Fruit fly (Drosophila melanogaster) whole organism, wandering third instar larva: ENCODE measurements around the gene CG14110.
A peak's percentile ranks its signal among the peaks of the same experiment; 100 is the strongest.

ENCODE experiments used
- Abd-B ChIP-seq: fragments of >200 bp; optimal IDR thresholded peaks from 2 replicates; lab custom pipeline; 2017; ENCODE audit warnings: missing biosample characterization, missing genetic modification characterization
- CG32264 ChIP-seq: fragments of 200-800 bp; sonication (Bioruptor generic); optimal IDR thresholded peaks from 2 replicates; lab custom pipeline; 2016; ENCODE audit warnings: missing biosample characterization, missing genetic modification characterization
- CrebA ChIP-seq: fragments of 200-800 bp; sonication (Bioruptor generic); optimal IDR thresholded peaks from 2 replicates; lab custom pipeline; 2016; ENCODE audit warnings: missing biosample characterization, mild to moderate bottlenecking, missing genetic modification characterization, borderline replicate concordance
- Dif ChIP-seq: fragments of 200-275, 200-300 bp; sonication (Bioruptor generic); optimal IDR thresholded peaks from 2 replicates; lab custom pipeline; 2018; ENCODE audit warnings: missing biosample characterization, missing genetic modification characterization; ENCODE audit not compliant: partially characterized antibody
- GATAd ChIP-seq: sonication (Bioruptor generic); optimal IDR thresholded peaks from 2 replicates; lab custom pipeline; 2016; ENCODE audit warnings: missing biosample characterization, missing genetic modification characterization
- HLH106 ChIP-seq: fragments of 200-800 bp; optimal IDR thresholded peaks from 3 replicates; lab custom pipeline; 2019; ENCODE audit warnings: missing biosample characterization, mild to moderate bottlenecking, missing genetic modification characterization, moderate library complexity
- Hnf4 ChIP-seq: fragments of 200-800 bp; sonication (Bioruptor generic); optimal IDR thresholded peaks from 2 replicates; lab custom pipeline; 2016; ENCODE audit warnings: missing biosample characterization, mild to moderate bottlenecking, missing genetic modification characterization
- Hr83 ChIP-seq: fragments of 200-300 bp; sonication (Bioruptor generic); optimal IDR thresholded peaks from 2 replicates; lab custom pipeline; 2016; ENCODE audit warnings: missing biosample characterization, mild to moderate bottlenecking, missing genetic modification characterization, moderate library complexity; ENCODE audit not compliant: poor library complexity, severe bottlenecking
- Jra ChIP-seq: sonication (Bioruptor generic); optimal IDR thresholded peaks from 2 replicates; lab custom pipeline; 2016; ENCODE audit warnings: missing biosample characterization, missing genetic modification characterization
- Myc ChIP-seq: fragments of >200 bp; optimal IDR thresholded peaks from 2 replicates; lab custom pipeline; 2017
- N ChIP-seq: fragments of >200 bp; optimal IDR thresholded peaks from 2 replicates; lab custom pipeline; 2018; ENCODE audit warnings: missing biosample characterization, missing external identifiers, missing genetic modification characterization
- OdsH ChIP-seq: fragments of 200-800 bp; sonication (Bioruptor generic); optimal IDR thresholded peaks from 2 replicates; lab custom pipeline; 2016; ENCODE audit warnings: missing biosample characterization, mild to moderate bottlenecking, missing genetic modification characterization
- Rel ChIP-seq, 2 experiments: fragments of 200-800 bp; sonication (Bioruptor generic) in 1 of 2; optimal IDR thresholded peaks; 2 replicates in 1 of 2; 3 replicates in 1 of 2; lab custom pipeline; 2016 to 2019; ENCODE audit warnings: mild to moderate bottlenecking in 2 of 2, missing biosample characterization in 2 of 2, missing genetic modification characterization in 2 of 2, moderate library complexity in 1 of 2
- Sp1 ChIP-seq: fragments of 200-800 bp; sonication (Bioruptor generic); optimal IDR thresholded peaks from 3 replicates; lab custom pipeline; 2019; ENCODE audit warnings: missing biosample characterization, mild to moderate bottlenecking, missing genetic modification characterization, moderate library complexity
- Vsx2 ChIP-seq: fragments of 200-300, 225-300 bp; sonication (Bioruptor generic); optimal IDR thresholded peaks from 2 replicates; lab custom pipeline; 2018; ENCODE audit warnings: missing biosample characterization, missing genetic modification characterization; ENCODE audit not compliant: partially characterized antibody
- br ChIP-seq: fragments of 200-800 bp; sonication (Bioruptor generic); optimal IDR thresholded peaks from 2 replicates; lab custom pipeline; 2016; ENCODE audit warnings: missing biosample characterization, missing genetic modification characterization
- brk ChIP-seq: fragments of 200-800 bp; sonication (Bioruptor generic); optimal IDR thresholded peaks from 2 replicates; lab custom pipeline; 2016; ENCODE audit warnings: missing biosample characterization, mild to moderate bottlenecking, missing genetic modification characterization
- dmrt93B ChIP-seq: fragments of 200-800 bp; sonication (Bioruptor generic); optimal IDR thresholded peaks from 2 replicates; lab custom pipeline; 2018; ENCODE audit warnings: missing biosample characterization, mild to moderate bottlenecking, missing genetic modification characterization
- ey ChIP-seq: fragments of 200-800 bp; sonication (Bioruptor generic); optimal IDR thresholded peaks from 2 replicates; lab custom pipeline; 2016; ENCODE audit warnings: missing biosample characterization, missing genetic modification characterization
- foxo ChIP-seq, 2 experiments: fragments of 200-800 bp; sonication (Bioruptor generic); optimal IDR thresholded peaks; 2 replicates in 1 of 2; 3 replicates in 1 of 2; lab custom pipeline; 2016 to 2017; ENCODE audit warnings: missing biosample characterization in 2 of 2, missing genetic modification characterization in 2 of 2
- fru ChIP-seq: fragments of 200-800 bp; sonication (Bioruptor generic); optimal IDR thresholded peaks from 3 replicates; lab custom pipeline; 2016; ENCODE audit warnings: missing biosample characterization, mild to moderate bottlenecking, missing genetic modification characterization
- h ChIP-seq: fragments of 200-800 bp; sonication (Bioruptor generic); optimal IDR thresholded peaks from 3 replicates; lab custom pipeline; 2016; ENCODE audit warnings: missing biosample characterization, mild to moderate bottlenecking, missing genetic modification characterization
- pan ChIP-seq: fragments of >200 bp; optimal IDR thresholded peaks from 2 replicates; lab custom pipeline; 2017
- psq ChIP-seq: fragments of 200-800 bp; sonication (Bioruptor generic); optimal IDR thresholded peaks from 3 replicates; lab custom pipeline; 2017; ENCODE audit warnings: missing biosample characterization, mild to moderate bottlenecking, missing genetic modification characterization, moderate library complexity
- rgr ChIP-seq: fragments of 200-800 bp; sonication (Bioruptor generic); optimal IDR thresholded peaks from 3 replicates; lab custom pipeline; 2016; ENCODE audit warnings: missing biosample characterization, mild to moderate bottlenecking, missing genetic modification characterization
- sage ChIP-seq: fragments of 200-800 bp; sonication (Bioruptor generic); optimal IDR thresholded peaks from 2 replicates; lab custom pipeline; 2016; ENCODE audit warnings: missing biosample characterization, mild to moderate bottlenecking, missing genetic modification characterization
- tai ChIP-seq: sonication (Bioruptor generic); optimal IDR thresholded peaks from 2 replicates; lab custom pipeline; 2016; ENCODE audit warnings: missing biosample characterization, missing genetic modification characterization
- usp ChIP-seq: fragments of >200 bp; optimal IDR thresholded peaks from 2 replicates; lab custom pipeline; 2017; ENCODE audit warnings: missing biosample characterization, missing genetic modification characterization
- woc ChIP-seq: sonication (Bioruptor generic); optimal IDR thresholded peaks from 2 replicates; lab custom pipeline; 2016; ENCODE audit warnings: missing biosample characterization, mild to moderate bottlenecking, missing genetic modification characterization

CG14110 gene

dm6 chr3L:13410999-13411398 lies 26.4 kb downstream of the CG14110 start:
- TF ChIP-seq h (GFP tag; lab: Kevin White, UChicago): peak; percentile 11
- TF ChIP-seq ey (GFP tag; lab: Kevin White, UChicago): peak; percentile 13
- peak in 1 of 2 experiments; percentile 22 for TF ChIP-seq foxo (GFP tag; optimal IDR thresholded peaks at IDR 0.05; lab: Kevin White, UChicago)
- TF ChIP-seq Hr83: peak; percentile 56
- no peak for TF ChIP-seq tai (GFP tag; lab: Kevin White, UChicago)
- peak; percentile 7 for TF ChIP-seq rgr (GFP tag; lab: Kevin White, UChicago)
- TF ChIP-seq Vsx2: peak; percentile 18
- no peak for TF ChIP-seq br (GFP tag; lab: Kevin White, UChicago)

dm6 chr3L:13412200-13412885 lies 27.8 kb downstream of the CG14110 start, which contains the start of the genes CG10222 and flr:
Gene CG10222, minus strand, starts transcription at chr3L:13412453.
Gene flr, plus strand, starts transcription at chr3L:13412843.
- TF ChIP-seq h (GFP tag; lab: Kevin White, UChicago) (peak; percentile 23), Hnf4 (GFP tag; lab: Kevin White, UChicago) (no peak), foxo (GFP tag; optimal IDR thresholded peaks at IDR 0.05; lab: Kevin White, UChicago) (no peak), OdsH (GFP tag; lab: Kevin White, UChicago) (peak; percentile 11), psq (GFP tag; lab: Kevin White, UChicago) (peak; percentile 25), Myc (lab: Kevin White, UChicago) (no peak), Rel (GFP tag; optimal IDR thresholded peaks at IDR 0.05; lab: Kevin White, UChicago) (no peak), Rel (tag; optimal IDR thresholded peaks at IDR 0.05; lab: Kevin White, UChicago) (peak; percentile 78), Jra (GFP tag; lab: Kevin White, UChicago) (no peak), fru (GFP tag; lab: Kevin White, UChicago) (peak; percentile 4), Dif (no peak), N (GFP tag; lab: Kevin White, UChicago) (no peak), Abd-B (GFP tag; lab: Kevin White, UChicago) (no peak), rgr (GFP tag; lab: Kevin White, UChicago) (peak; percentile 41), HLH106 (tag; lab: Kevin White, UChicago) (peak; percentile 31), ey (GFP tag; lab: Kevin White, UChicago) (peak; percentile 25)
- TF ChIP-seq, all 38 proteins: peak for 8

dm6 chr3L:13412886-13413224 lies 28.3 kb downstream of the CG14110 start:
- TF ChIP-seq ey (GFP tag; lab: Kevin White, UChicago) (no peak), foxo (GFP tag; optimal IDR thresholded peaks at IDR 0.05; lab: Kevin White, UChicago) (no peak), sage (GFP tag; lab: Kevin White, UChicago) (no peak), dmrt93B (GFP tag; lab: Kevin White, UChicago) (no peak), usp (GFP tag; lab: Kevin White, UChicago) (no peak), pan (no peak), psq (GFP tag; lab: Kevin White, UChicago) (no peak), Sp1 (GFP tag; lab: Kevin White, UChicago) (no peak), GATAd (no peak), OdsH (GFP tag; lab: Kevin White, UChicago) (no peak), HLH106 (tag; lab: Kevin White, UChicago) (no peak), Abd-B (GFP tag; lab: Kevin White, UChicago) (no peak)

dm6 chr3L:13420212-13420611 lies 35.6 kb downstream of the CG14110 start:
- no peak for TF ChIP-seq pan
- no peak for TF ChIP-seq Hr83
- TF ChIP-seq Hnf4 (GFP tag; lab: Kevin White, UChicago): no peak
- TF ChIP-seq dmrt93B (GFP tag; lab: Kevin White, UChicago): no peak
- TF ChIP-seq CG32264 (GFP tag; lab: Kevin White, UChicago): no peak
- TF ChIP-seq CrebA: no peak
- no peak for TF ChIP-seq GATAd

dm6 chr3L:13422286-13422787 lies 37.7 kb downstream of the CG14110 start, which contains the start of gene CG32121:
Gene CG32121, minus strand, starts transcription at chr3L:13422336.
- TF ChIP-seq tai (GFP tag; lab: Kevin White, UChicago): no peak
- TF ChIP-seq usp (GFP tag; lab: Kevin White, UChicago): no peak
- no peak for TF ChIP-seq pan
- no peak for TF ChIP-seq brk (GFP tag; lab: Kevin White, UChicago)
- TF ChIP-seq woc (GFP tag; lab: Kevin White, UChicago): no peak
